Worm (Caenorhabditis elegans) whole organism, midembryonic: ENCODE data around the gene dbt-1.

ENCODE experiments used
- T22C8.4 ChIP-seq: fragments of 200-800 bp; sonication (Bioruptor generic); IDR thresholded peaks from 2 replicates; pipeline ENCODE4 v1.3.6; 2022; ENCODE audit warnings: missing genetic modification characterization, missing compliant biosample characterization
- cog-1 ChIP-seq: sonication (generic microtip); optimal IDR thresholded peaks from 2 replicates; lab custom pipeline; 2016; ENCODE audit warnings: missing genetic modification characterization, missing compliant biosample characterization
- flt-1 ChIP-seq: fragments of 200-800 bp; sonication (Bioruptor generic); IDR thresholded peaks from 2 replicates; pipeline ENCODE4 v1.3.6; 2022; ENCODE audit warnings: missing genetic modification characterization, missing compliant biosample characterization
- klf-2 ChIP-seq: fragments of 200-800 bp; sonication (Bioruptor generic); conservative IDR thresholded peaks from 2 replicates; pipeline ENCODE4 v1.3.6; 2022; ENCODE audit warnings: missing genetic modification reagents, missing genetic modification characterization, missing compliant biosample characterization
- tab-1 ChIP-seq: fragments of 200-800 bp; sonication (Bioruptor generic); IDR thresholded peaks from 2 replicates; pipeline ENCODE4 v1.3.6; 2022; ENCODE audit warnings: missing genetic modification characterization, missing compliant biosample characterization
- ztf-23 ChIP-seq: fragments of 200-800 bp; sonication (Bioruptor generic); IDR thresholded peaks from 2 replicates; pipeline ENCODE4 v1.3.6; 2022; ENCODE audit warnings: missing genetic modification reagents, missing genetic modification characterization, missing compliant biosample characterization

DNA sequence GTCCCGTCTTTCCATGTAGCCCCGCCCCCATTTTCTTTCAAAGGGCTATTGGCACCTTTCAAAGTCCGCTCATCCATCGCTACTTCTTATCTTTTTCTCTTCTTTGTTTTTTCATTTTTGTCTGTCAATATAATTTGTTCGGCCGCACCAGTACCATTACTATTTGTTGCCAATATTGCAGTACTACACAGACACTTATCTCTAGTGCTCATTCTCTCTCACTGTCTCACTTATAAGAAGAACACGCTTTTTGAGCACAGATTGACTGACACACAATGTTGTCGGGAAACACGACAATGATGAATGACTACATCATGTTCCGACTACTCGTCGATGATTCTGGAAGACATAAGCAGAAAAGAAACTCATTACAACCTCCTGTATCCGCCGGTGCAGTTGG is 40.0 kb upstream of the dbt-1 start:
- TF ChIP-seq tab-1 (GFP tag; lab: Robert Waterston, UW) (no peak), T22C8.4 (GFP tag; lab: Robert Waterston, UW) (no peak), cog-1 (no peak), klf-2 (GFP tag; lab: Robert Waterston, UW) (no peak), flt-1 (GFP tag; lab: Robert Waterston, UW) (no peak), ztf-23 (GFP tag; lab: Robert Waterston, UW) (no peak)
